Fruit fly (Drosophila melanogaster) whole organism, embryonic: ENCODE results near the gene CG14154.

Source experiments
- Awh ChIP-seq: fragments of 200-800 bp; sonication (Bioruptor generic); IDR thresholded peaks from 2 replicates; pipeline ENCODE4, ENCODE4 v1.3.6; 2022; ENCODE audit warnings: missing biosample characterization, missing genetic modification characterization
- B-H2 ChIP-seq: fragments of 200-800 bp; sonication (Bioruptor generic); optimal IDR thresholded peaks from 2 replicates; lab custom pipeline; 2018; ENCODE audit warnings: missing biosample characterization, mild to moderate bottlenecking, missing genetic modification characterization
- CG11456 ChIP-seq: fragments of 200-800 bp; sonication (Bioruptor generic); IDR thresholded peaks from 3 replicates; pipeline ENCODE4 v1.3.6; 2022; ENCODE audit warnings: missing biosample characterization, missing genetic modification characterization
- CG11560 ChIP-seq: fragments of 200-800 bp; sonication (Bioruptor generic); IDR thresholded peaks from 3 replicates; pipeline ENCODE4 v1.3.6; 2022; ENCODE audit warnings: missing biosample characterization, missing genetic modification characterization
- CG11723 ChIP-seq: fragments of 200-800 bp; sonication (Bioruptor generic); optimal IDR thresholded peaks from 2 replicates; lab custom pipeline; 2017; ENCODE audit warnings: missing biosample characterization, mild to moderate bottlenecking, missing genetic modification characterization
- CG12155 ChIP-seq: fragments of 200-800 bp; sonication (Bioruptor generic); optimal IDR thresholded peaks from 3 replicates; lab custom pipeline; 2016; ENCODE audit warnings: missing biosample characterization, missing genetic modification characterization
- CG12299 ChIP-seq: fragments of 200-800 bp; sonication (Bioruptor generic); optimal IDR thresholded peaks from 2 replicates; lab custom pipeline; 2018; ENCODE audit warnings: missing biosample characterization, mild to moderate bottlenecking, missing genetic modification characterization
- CG14050 ChIP-seq: fragments of 200-800 bp; sonication (Bioruptor generic); IDR thresholded peaks from 3 replicates; pipeline ENCODE4 v1.3.6; 2022; ENCODE audit warnings: missing biosample characterization, missing genetic modification characterization
- CG14965 ChIP-seq: fragments of 200-800 bp; sonication (Bioruptor generic); optimal IDR thresholded peaks from 2 replicates; lab custom pipeline; 2016; ENCODE audit warnings: missing biosample characterization, missing genetic modification characterization, borderline replicate concordance
- CG15269 ChIP-seq: fragments of 200-800 bp; sonication (Bioruptor generic); optimal IDR thresholded peaks from 2 replicates; lab custom pipeline; 2018; ENCODE audit warnings: missing biosample characterization, mild to moderate bottlenecking, missing genetic modification characterization, moderate library complexity
- CG17361 ChIP-seq: fragments of 200-800 bp; sonication (Bioruptor generic); IDR thresholded peaks from 3 replicates; pipeline ENCODE4 v1.3.6; 2022; ENCODE audit warnings: missing biosample characterization, missing genetic modification characterization
- CG17912 ChIP-seq: fragments of 200-800 bp; sonication (Bioruptor generic); optimal IDR thresholded peaks from 2 replicates; lab custom pipeline; 2018; ENCODE audit warnings: missing biosample characterization, mild to moderate bottlenecking, missing genetic modification characterization
- CG2875 ChIP-seq: fragments of 200-800 bp; sonication (Bioruptor generic); optimal IDR thresholded peaks from 2 replicates; lab custom pipeline; 2017; ENCODE audit warnings: missing biosample characterization, mild to moderate bottlenecking, missing genetic modification characterization, missing genetic modification reagents
- CG2889 ChIP-seq: fragments of 200-800 bp; sonication (Bioruptor generic); IDR thresholded peaks from 3 replicates; pipeline ENCODE4 v1.3.6; 2022; ENCODE audit warnings: missing biosample characterization, missing genetic modification characterization
- CG30020 ChIP-seq: fragments of 200-800 bp; optimal IDR thresholded peaks from 2 replicates; lab custom pipeline; 2019; ENCODE audit warnings: missing biosample characterization, mild to moderate bottlenecking, missing genetic modification characterization, moderate library complexity
- CG3847 ChIP-seq: fragments of 200-800 bp; sonication (Bioruptor generic); IDR thresholded peaks from 2 replicates; pipeline ENCODE4 v1.3.6; 2022; ENCODE audit warnings: missing biosample characterization, missing genetic modification characterization
- CG4424 ChIP-seq: fragments of 200-800 bp; sonication (Bioruptor generic); optimal IDR thresholded peaks from 3 replicates; lab custom pipeline; 2016; ENCODE audit warnings: missing biosample characterization, missing genetic modification characterization
- CG4617 ChIP-seq: fragments of 200-800 bp; sonication (Bioruptor generic); optimal IDR thresholded peaks from 3 replicates; lab custom pipeline; 2016; ENCODE audit warnings: missing biosample characterization, missing genetic modification characterization, borderline replicate concordance
- CG6791 ChIP-seq: fragments of 200-800 bp; sonication (Bioruptor generic); IDR thresholded peaks from 3 replicates; pipeline ENCODE4 v1.3.6; 2022; ENCODE audit warnings: missing biosample characterization, missing genetic modification characterization; ENCODE audit not compliant: partially characterized antibody
- CG8388 ChIP-seq: fragments of 200-800 bp; sonication (Bioruptor generic); optimal IDR thresholded peaks from 2 replicates; lab custom pipeline; 2019; ENCODE audit warnings: missing biosample characterization, mild to moderate bottlenecking, missing genetic modification characterization, moderate library complexity
- CG8765 ChIP-seq: fragments of 200-800 bp; sonication (Bioruptor generic); IDR thresholded peaks from 2 replicates; pipeline ENCODE4 v1.3.6; 2022; ENCODE audit warnings: missing biosample characterization, missing genetic modification characterization
- CG8924 ChIP-seq: fragments of 200-800 bp; optimal IDR thresholded peaks from 3 replicates; lab custom pipeline; 2019; ENCODE audit warnings: missing biosample characterization, mild to moderate bottlenecking, missing genetic modification characterization, moderate library complexity
- CG9817 ChIP-seq: fragments of 200-800 bp; sonication (Bioruptor generic); optimal IDR thresholded peaks from 2 replicates; lab custom pipeline; 2018; ENCODE audit warnings: missing biosample characterization, mild to moderate bottlenecking, missing genetic modification characterization, moderate library complexity
- CG9876 ChIP-seq: fragments of 200-800 bp; sonication (Bioruptor generic); optimal IDR thresholded peaks from 2 replicates; lab custom pipeline; 2016; ENCODE audit warnings: missing biosample characterization, missing genetic modification characterization
- CG9932 ChIP-seq: fragments of 200-800 bp; sonication (Bioruptor generic); IDR thresholded peaks from 2 replicates; pipeline ENCODE4 v1.3.6; 2022; ENCODE audit warnings: missing biosample characterization, missing genetic modification characterization
- D19A ChIP-seq: fragments of 200-800 bp; optimal IDR thresholded peaks from 3 replicates; lab custom pipeline; 2019; ENCODE audit warnings: missing biosample characterization, mild to moderate bottlenecking, missing genetic modification characterization, moderate library complexity
- Dek ChIP-seq: fragments of 200-800 bp; sonication (Bioruptor generic); optimal IDR thresholded peaks from 3 replicates; lab custom pipeline; 2019; ENCODE audit warnings: missing biosample characterization, mild to moderate bottlenecking, missing genetic modification characterization, moderate library complexity
- Fer3 ChIP-seq: fragments of 200-800 bp; sonication (Bioruptor generic); optimal IDR thresholded peaks from 2 replicates; lab custom pipeline; 2018; ENCODE audit warnings: missing biosample characterization, mild to moderate bottlenecking, missing genetic modification characterization, moderate library complexity
- Lim3 ChIP-seq: fragments of 200-800 bp; sonication (Bioruptor generic); IDR thresholded peaks from 2 replicates; pipeline ENCODE4 v1.3.6; 2022; ENCODE audit warnings: missing biosample characterization, missing genetic modification characterization
- Mrtf ChIP-seq: fragments of 200-800 bp; sonication (Bioruptor generic); IDR thresholded peaks from 3 replicates; pipeline ENCODE4 v1.3.6; 2022; ENCODE audit warnings: missing biosample characterization, missing genetic modification characterization
- Optix ChIP-seq: fragments of 200-800 bp; sonication (Bioruptor generic); IDR thresholded peaks from 3 replicates; pipeline ENCODE4 v1.3.6; 2022; ENCODE audit warnings: missing biosample characterization, missing genetic modification characterization
- Rfx ChIP-seq: fragments of 200-800 bp; sonication (Bioruptor generic); IDR thresholded peaks from 2 replicates; pipeline ENCODE4 v1.3.6; 2022; ENCODE audit warnings: missing biosample characterization, missing genetic modification characterization
- YL-1 ChIP-seq: fragments of 200-800 bp; sonication (Bioruptor generic); optimal IDR thresholded peaks from 3 replicates; lab custom pipeline; 2017; ENCODE audit warnings: missing biosample characterization, mild to moderate bottlenecking, missing genetic modification characterization
- ab ChIP-seq: fragments of 200-800 bp; sonication (Bioruptor generic); optimal IDR thresholded peaks from 2 replicates; lab custom pipeline; 2016; ENCODE audit warnings: missing biosample characterization, missing genetic modification characterization
- abd-A ChIP-seq: fragments of 200-800 bp; sonication (Bioruptor generic); optimal IDR thresholded peaks from 3 replicates; lab custom pipeline; 2019; ENCODE audit warnings: missing biosample characterization, mild to moderate bottlenecking, missing genetic modification characterization, moderate library complexity
- amos ChIP-seq: fragments of 200-800 bp; sonication (Bioruptor generic); IDR thresholded peaks from 2 replicates; pipeline ENCODE4 v1.3.6; 2022; ENCODE audit warnings: missing biosample characterization, missing genetic modification characterization; ENCODE audit not compliant: partially characterized antibody
- az2 ChIP-seq: fragments of 200-800 bp; sonication (Bioruptor generic); optimal IDR thresholded peaks from 3 replicates; lab custom pipeline; 2016; ENCODE audit warnings: missing biosample characterization, missing genetic modification characterization
- crp ChIP-seq, 2 experiments: fragments of 200-800 bp; sonication (Bioruptor generic); optimal IDR thresholded peaks; 2 replicates in 1 of 2; 3 replicates in 1 of 2; lab custom pipeline; 2017; ENCODE audit warnings: missing biosample characterization in 2 of 2, missing genetic modification characterization in 2 of 2, mild to moderate bottlenecking in 1 of 2, moderate library complexity in 1 of 2
- da ChIP-seq: fragments of 200-800 bp; sonication (Bioruptor generic); optimal IDR thresholded peaks from 2 replicates; lab custom pipeline; 2016; ENCODE audit warnings: missing biosample characterization, missing genetic modification characterization
- dpn ChIP-seq, 2 experiments: fragments of 200-800 bp; sonication (Bioruptor generic); optimal IDR thresholded peaks; 3 replicates each; lab custom pipeline; 2016; ENCODE audit warnings: missing biosample characterization in 2 of 2, missing genetic modification characterization in 2 of 2
- fd3F ChIP-seq: fragments of 200-800 bp; sonication (Bioruptor generic); optimal IDR thresholded peaks from 2 replicates; lab custom pipeline; 2018; ENCODE audit warnings: missing biosample characterization, mild to moderate bottlenecking, missing genetic modification characterization, moderate library complexity
- grn ChIP-seq: fragments of 200-800 bp; sonication (Bioruptor generic); optimal IDR thresholded peaks from 3 replicates; lab custom pipeline; 2017; ENCODE audit warnings: missing biosample characterization, missing genetic modification characterization
- gsb-n ChIP-seq: fragments of 200-800 bp; sonication (Bioruptor generic); optimal IDR thresholded peaks from 3 replicates; lab custom pipeline; 2018; ENCODE audit warnings: missing biosample characterization, mild to moderate bottlenecking, missing genetic modification characterization
- inv ChIP-seq: fragments of 200-800 bp; sonication (Bioruptor generic); IDR thresholded peaks from 2 replicates; pipeline ENCODE4 v1.3.6; 2022; ENCODE audit warnings: missing biosample characterization, missing genetic modification characterization; ENCODE audit not compliant: partially characterized antibody
- jigr1 ChIP-seq: fragments of 200-800 bp; sonication (Bioruptor generic); IDR thresholded peaks from 3 replicates; pipeline ENCODE4 v1.3.6; 2022; ENCODE audit warnings: missing biosample characterization, missing genetic modification characterization
- ro ChIP-seq: fragments of 200-800 bp; sonication (Bioruptor generic); IDR thresholded peaks from 2 replicates; pipeline ENCODE4 v1.3.6; 2022; ENCODE audit warnings: missing biosample characterization, missing genetic modification characterization
- ssp ChIP-seq: fragments of 200-800 bp; sonication (Bioruptor generic); IDR thresholded peaks from 2 replicates; pipeline ENCODE4 v1.3.6; 2022; ENCODE audit warnings: missing biosample characterization, missing genetic modification characterization
- tgo ChIP-seq: fragments of 200-800 bp; sonication (Bioruptor generic); IDR thresholded peaks from 3 replicates; pipeline ENCODE4 v1.3.6; 2022; ENCODE audit warnings: missing biosample characterization, missing genetic modification characterization
- tio ChIP-seq: fragments of 200-800 bp; sonication (Bioruptor generic); optimal IDR thresholded peaks from 2 replicates; lab custom pipeline; 2017; ENCODE audit warnings: missing biosample characterization, missing genetic modification characterization, inconsistent platforms

CG14154 gene

dm6 chr3L:10660744-10661589 lies 19.3 kb downstream of the CG14154 start, which contains the start of the genes CG32066 and CG8003 (continued):
- TF ChIP-seq CG14965 (GFP tag; lab: Kevin White, UChicago) (no peak), CG4424 (GFP tag; lab: Kevin White, UChicago) (no peak), fd3F (GFP tag; lab: Kevin White, UChicago) (no peak), tgo (peak; percentile 35; the same call in 1 of the 3 replicates), crp (GFP tag; optimal IDR thresholded peaks at IDR 0.05; lab: Kevin White, UChicago) (no peak), gsb-n (peak; percentile 35), CG9817 (tag; lab: Kevin White, UChicago) (peak; percentile 2), CG17912 (GFP tag; lab: Kevin White, UChicago) (no peak), ssp (GFP tag; lab: Robert Waterston, UW) (no peak), CG9932 (GFP tag; lab: Robert Waterston, UW) (peak; percentile 74), Lim3 (GFP tag; lab: Robert Waterston, UW) (no peak), ro (GFP tag; lab: Robert Waterston, UW) (no peak), CG11560 (no peak), Rfx (GFP tag; lab: Robert Waterston, UW) (peak; percentile 55), Mrtf (GFP tag; lab: Robert Waterston, UW) (no peak), B-H2 (no peak), Awh (GFP tag; lab: Robert Waterston, UW) (no peak), grn (GFP tag; lab: Kevin White, UChicago) (peak; percentile 53), dpn (GFP tag; optimal IDR thresholded peaks at IDR 0.05; lab: Kevin White, UChicago) (peak in 1 of 2 experiments; percentile 6), CG30020 (tag; lab: Kevin White, UChicago) (peak; percentile 60), YL-1 (peak; percentile 12), D19A (tag; lab: Kevin White, UChicago) (no peak), CG8388 (peak; percentile 13), amos (GFP tag; lab: Robert Waterston, UW) (peak; percentile 97), inv (peak; percentile 96), CG11723 (GFP tag; lab: Kevin White, UChicago) (peak; percentile 28), CG6791 (GFP tag; lab: Robert Waterston, UW) (no peak; the same call in 2 of the 3 replicates), CG2875 (GFP tag; lab: Kevin White, UChicago) (no peak), Optix (GFP tag; lab: Robert Waterston, UW) (peak; percentile 29; the same call in 1 of the 3 replicates), abd-A (tag; lab: Kevin White, UChicago) (peak; percentile 24), Dek (peak; percentile 22), Fer3 (tag; lab: Kevin White, UChicago) (peak; percentile 20), CG11456 (GFP tag; lab: Robert Waterston, UW) (peak; percentile 52; the same call in 1 of the 3 replicates), CG3847 (GFP tag; lab: Robert Waterston, UW) (peak; percentile 32; the same call in 1 of the 2 replicates), az2 (GFP tag; lab: Kevin White, UChicago) (no peak), ab (GFP tag; lab: Kevin White, UChicago) (no peak), CG9876 (GFP tag; lab: Kevin White, UChicago) (no peak), CG8765 (GFP tag; lab: Robert Waterston, UW) (no peak), da (GFP tag; lab: Kevin White, UChicago) (no peak), jigr1 (GFP tag; lab: Robert Waterston, UW) (no peak), CG17361 (peak; percentile 66), CG14050 (0 out of 3 replicates have a peak, but pooled peaks have one; percentile 32), CG12155 (GFP tag; lab: Kevin White, UChicago) (no peak), CG15269 (tag; lab: Kevin White, UChicago) (peak; percentile 64), CG2889 (GFP tag; lab: Robert Waterston, UW) (no peak), CG12299 (tag; lab: Kevin White, UChicago) (peak; percentile 45), tio (GFP tag; lab: Kevin White, UChicago) (no peak), CG4617 (peak; percentile 10), CG8924 (tag; lab: Kevin White, UChicago) (peak; percentile 56)
